Fruit fly (Drosophila melanogaster): Measurements from ENCODE around the gene prg.

The prg gene

DNA sequence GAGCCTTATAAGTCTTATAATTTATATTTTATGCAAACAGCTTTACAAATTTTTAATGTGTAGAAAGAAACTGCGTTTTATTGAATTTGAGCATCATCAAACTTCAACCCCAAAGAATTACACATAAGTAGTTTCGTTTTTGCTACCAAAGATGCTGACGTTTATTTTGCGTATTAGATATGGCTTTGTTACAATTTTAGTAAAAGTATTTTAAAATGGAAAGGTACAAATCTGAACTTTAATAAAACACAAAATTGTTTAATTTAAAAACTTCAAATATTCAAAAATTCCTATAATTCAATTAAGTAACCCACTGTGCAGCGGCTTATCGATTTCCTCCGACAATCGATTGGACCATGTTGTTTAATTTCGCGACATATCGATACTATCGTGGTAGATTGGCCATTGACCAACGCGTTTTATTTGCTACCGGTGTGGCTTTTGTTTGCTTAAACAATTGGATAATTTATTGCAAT is at the start of gene prg:
prg (plus strand) TSS at position 382 of the 476 bp plus-strand sequence.
- no peak for TF ChIP-seq jim (GFP tag; optimal IDR thresholded peaks at IDR 0.05)
- no peak for TF ChIP-seq dl (GFP tag; optimal IDR thresholded peaks at IDR 0.05; ENCODE audit: insufficient read depth in 1 of 2, partially characterized antibody in 2 of 2)
- TF ChIP-seq Rel (GFP tag; optimal IDR thresholded peaks at IDR 0.05): no peak
- TF ChIP-seq Rel (tag; optimal IDR thresholded peaks at IDR 0.05): no peak
- peak; percentile 51 for TF ChIP-seq brk (GFP tag; optimal IDR thresholded peaks at IDR 0.05)
- TF ChIP-seq Vsx2 (GFP tag; optimal IDR thresholded peaks at IDR 0.05; ENCODE audit: partially characterized antibody): no peak
- no peak for TF ChIP-seq usp (GFP tag; optimal IDR thresholded peaks at IDR 0.05)
- peak; percentile 66 for TF ChIP-seq Hnf4 (GFP tag; optimal IDR thresholded peaks at IDR 0.05)
- TF ChIP-seq dsf (GFP tag; optimal IDR thresholded peaks at IDR 0.05; ENCODE audit: borderline replicate concordance): peak; percentile 15
- peak; percentile 64 for TF ChIP-seq sv (GFP tag; optimal IDR thresholded peaks at IDR 0.05)
- peak; percentile 64 for TF ChIP-seq HLH106 (tag; optimal IDR thresholded peaks at IDR 0.05)
- TF ChIP-seq rgr (GFP tag; optimal IDR thresholded peaks at IDR 0.05): peak; percentile 62
- TF ChIP-seq tai (GFP tag; optimal IDR thresholded peaks at IDR 0.05): peak; percentile 82
- no peak for TF ChIP-seq Dfd (GFP tag; optimal IDR thresholded peaks at IDR 0.05)
- no peak for TF ChIP-seq lola (GFP tag; optimal IDR thresholded peaks at IDR 0.05)
- peak; percentile 40 for TF ChIP-seq Hr83 (GFP tag; optimal IDR thresholded peaks at IDR 0.05; ENCODE audit: poor library complexity, severe bottlenecking)
- no peak for TF ChIP-seq Abd-B (GFP tag; optimal IDR thresholded peaks at IDR 0.05)
- TF ChIP-seq Jra (GFP tag; optimal IDR thresholded peaks at IDR 0.05): peak; percentile 63
- TF ChIP-seq pan (optimal IDR thresholded peaks at IDR 0.05): no peak
- no peak for TF ChIP-seq CrebA (GFP tag; optimal IDR thresholded peaks at IDR 0.05; ENCODE audit: borderline replicate concordance)
- TF ChIP-seq GATAd (GFP tag; optimal IDR thresholded peaks at IDR 0.05): no peak
- TF ChIP-seq br (GFP tag; optimal IDR thresholded peaks at IDR 0.05): peak; percentile 28
- TF ChIP-seq h (GFP tag; optimal IDR thresholded peaks at IDR 0.05): peak; percentile 78
- peak; percentile 45 for TF ChIP-seq ey (GFP tag; optimal IDR thresholded peaks at IDR 0.05)
- TF ChIP-seq OdsH (GFP tag; optimal IDR thresholded peaks at IDR 0.05): peak; percentile 28
- peak; percentile 74 for TF ChIP-seq fru (GFP tag; optimal IDR thresholded peaks at IDR 0.05)
- peak; percentile 8 for TF ChIP-seq CG32264 (GFP tag; optimal IDR thresholded peaks at IDR 0.05)
- peak; percentile 33 for TF ChIP-seq psq (GFP tag; optimal IDR thresholded peaks at IDR 0.05)
- no peak for TF ChIP-seq dmrt93B (GFP tag; optimal IDR thresholded peaks at IDR 0.05)
- TF ChIP-seq CG9705 (GFP tag; optimal IDR thresholded peaks at IDR 0.05): peak; percentile 44
- TF ChIP-seq Myc (optimal IDR thresholded peaks at IDR 0.05): peak; percentile 55
- TF ChIP-seq Dif (GFP tag; optimal IDR thresholded peaks at IDR 0.05; ENCODE audit: partially characterized antibody): no peak
- no peak for TF ChIP-seq Mio (GFP tag; optimal IDR thresholded peaks at IDR 0.05)
- peak; percentile 66 for TF ChIP-seq Sp1 (GFP tag; optimal IDR thresholded peaks at IDR 0.05)
- peak; percentile 84 for TF ChIP-seq woc (GFP tag; optimal IDR thresholded peaks at IDR 0.05)
- peak; percentile 40 to 76 for TF ChIP-seq foxo (GFP tag; optimal IDR thresholded peaks at IDR 0.05)
- TF ChIP-seq N (GFP tag; optimal IDR thresholded peaks at IDR 0.05): no peak
- TF ChIP-seq sage (GFP tag; optimal IDR thresholded peaks at IDR 0.05): peak; percentile 32
- no peak for TF ChIP-seq Hr78 (GFP tag; optimal IDR thresholded peaks at IDR 0.05)

DNA sequence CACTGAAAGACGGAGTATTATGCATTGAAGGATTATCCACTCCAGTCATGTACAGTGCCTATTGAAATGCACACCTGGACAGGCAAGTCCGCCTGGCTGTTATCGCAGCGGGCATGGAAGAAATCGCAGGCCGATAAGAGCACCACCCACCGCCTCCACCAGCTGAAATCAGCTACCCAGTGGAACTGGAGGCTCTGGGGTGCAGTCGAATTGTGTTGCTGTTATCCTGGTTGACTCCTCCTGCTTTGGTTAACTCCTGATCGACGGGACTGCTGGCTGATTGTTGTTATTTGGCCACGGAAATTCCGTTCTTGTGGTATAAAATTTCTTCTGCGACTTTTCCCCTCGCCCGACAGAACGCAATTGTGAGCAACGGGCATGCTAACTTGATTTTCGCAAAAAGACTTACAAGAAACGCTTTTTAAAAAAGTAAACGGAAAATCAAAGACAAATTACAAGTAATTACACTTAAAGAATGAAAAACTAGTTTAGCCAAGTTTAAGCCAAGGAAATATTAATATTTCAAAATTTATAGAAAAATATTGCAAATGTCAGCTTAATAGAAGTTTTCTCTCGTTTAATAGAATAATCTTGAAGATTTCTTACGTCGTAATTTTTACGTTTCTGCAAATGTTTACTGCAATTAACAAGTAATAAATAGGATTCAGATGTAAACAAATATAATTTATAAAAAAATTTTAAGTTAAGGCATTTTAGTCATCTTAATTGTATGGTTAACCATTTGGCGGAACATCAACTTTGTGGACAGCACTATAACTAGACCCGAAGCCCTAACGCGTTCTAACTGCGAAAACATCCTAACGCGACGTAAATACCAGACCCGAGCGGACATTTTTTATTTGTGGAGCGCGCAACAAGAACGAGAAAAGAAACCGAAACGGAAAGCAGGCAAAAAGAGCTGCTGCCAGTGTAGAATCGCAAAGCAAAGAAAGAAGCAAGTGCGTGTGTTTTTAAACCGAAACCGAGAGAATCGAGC is 49.1 kb upstream of the prg start, which contains the start of the genes CG13398 and Akap200:
CG13398 (minus strand) TSS at position 370 of the 997 bp plus-strand sequence.
Akap200 (plus strand) TSS at position 804 of the 997 bp plus-strand sequence.
- TF ChIP-seq Mio (GFP tag; optimal IDR thresholded peaks at IDR 0.05) (no peak), h (GFP tag; optimal IDR thresholded peaks at IDR 0.05) (peak; percentile 13), Sp1 (GFP tag; optimal IDR thresholded peaks at IDR 0.05) (peak; percentile 37), Jra (GFP tag; optimal IDR thresholded peaks at IDR 0.05) (peak; percentile 33), Vsx2 (GFP tag; optimal IDR thresholded peaks at IDR 0.05; ENCODE audit: partially characterized antibody) (peak; percentile 38), HLH106 (tag; optimal IDR thresholded peaks at IDR 0.05) (peak; percentile 49), Rel (GFP tag; optimal IDR thresholded peaks at IDR 0.05) (no peak), Rel (tag; optimal IDR thresholded peaks at IDR 0.05) (peak; percentile 29), Hnf4 (GFP tag; optimal IDR thresholded peaks at IDR 0.05) (peak; percentile 15), CG9705 (GFP tag; optimal IDR thresholded peaks at IDR 0.05) (no peak), Dif (GFP tag; optimal IDR thresholded peaks at IDR 0.05; ENCODE audit: partially characterized antibody) (peak; percentile 54), Myc (optimal IDR thresholded peaks at IDR 0.05) (peak; percentile 52), fru (GFP tag; optimal IDR thresholded peaks at IDR 0.05) (peak; percentile 33), rgr (GFP tag; optimal IDR thresholded peaks at IDR 0.05) (peak; percentile 6), foxo (GFP tag; optimal IDR thresholded peaks at IDR 0.05) (peak in 1 of 2 experiments; percentile 18), woc (GFP tag; optimal IDR thresholded peaks at IDR 0.05) (peak; percentile 76), ey (GFP tag; optimal IDR thresholded peaks at IDR 0.05) (no peak)

All from whole organism, wandering third instar larva.